Fruit fly (Drosophila melanogaster) whole organism, embryonic: Measurements from ENCODE around the gene Cyt-b5-r.
A peak's percentile ranks its signal among the peaks of the same experiment; 100 is the strongest.

Experiments
- ATbp ChIP-seq: fragments of 200-800 bp; sonication (Bioruptor generic); optimal IDR thresholded peaks from 2 replicates; lab custom pipeline; 2017; ENCODE audit warnings: missing biosample characterization, mild to moderate bottlenecking, missing genetic modification characterization, missing genetic modification reagents
- Asciz ChIP-seq: fragments of 200-800 bp; sonication (Bioruptor generic); optimal IDR thresholded peaks from 2 replicates; lab custom pipeline; 2017; ENCODE audit warnings: missing biosample characterization, mild to moderate bottlenecking, missing genetic modification characterization, missing genetic modification reagents
- CG10209 ChIP-seq: fragments of 200-800 bp; sonication (Bioruptor generic); optimal IDR thresholded peaks from 3 replicates; lab custom pipeline; 2017; ENCODE audit warnings: missing biosample characterization, mild to moderate bottlenecking, missing genetic modification characterization, missing genetic modification reagents
- CG10979 ChIP-seq: fragments of 200-800 bp; sonication (Bioruptor generic); optimal IDR thresholded peaks from 2 replicates; lab custom pipeline; 2018; ENCODE audit warnings: missing biosample characterization, mild to moderate bottlenecking, missing genetic modification characterization, moderate library complexity
- CG12104 ChIP-seq: fragments of 200-800 bp; sonication (Bioruptor generic); optimal IDR thresholded peaks from 3 replicates; lab custom pipeline; 2016; ENCODE audit warnings: missing biosample characterization, missing genetic modification characterization
- CG12744 ChIP-seq: fragments of 200-800 bp; sonication (Bioruptor generic); optimal IDR thresholded peaks from 2 replicates; lab custom pipeline; 2016; ENCODE audit warnings: missing biosample characterization, missing genetic modification characterization
- CG13624 ChIP-seq: fragments of 200-800 bp; sonication (Bioruptor generic); optimal IDR thresholded peaks from 2 replicates; lab custom pipeline; 2016; ENCODE audit warnings: missing biosample characterization, missing genetic modification characterization
- CG17361 ChIP-seq: fragments of 200-800 bp; sonication (Bioruptor generic); IDR thresholded peaks from 3 replicates; pipeline ENCODE4 v1.3.6; 2022; ENCODE audit warnings: missing biosample characterization, missing genetic modification characterization
- CG17385 ChIP-seq: fragments of 200-800 bp; sonication (Bioruptor generic); optimal IDR thresholded peaks from 3 replicates; lab custom pipeline; 2018; ENCODE audit warnings: missing biosample characterization, mild to moderate bottlenecking, missing genetic modification characterization
- CG18764 ChIP-seq: fragments of 200-800 bp; sonication (Bioruptor generic); optimal IDR thresholded peaks from 3 replicates; lab custom pipeline; 2016; ENCODE audit warnings: missing biosample characterization, missing genetic modification characterization
- CG33213 ChIP-seq: fragments of 200-800 bp; sonication (Bioruptor generic); optimal IDR thresholded peaks from 3 replicates; lab custom pipeline; 2016; ENCODE audit warnings: missing biosample characterization, missing genetic modification characterization
- CG4360 ChIP-seq: fragments of 200-800 bp; sonication (Bioruptor generic); IDR thresholded peaks from 2 replicates; pipeline ENCODE4 v1.3.6; 2022; ENCODE audit warnings: missing biosample characterization, missing genetic modification characterization
- CG4424 ChIP-seq: fragments of 200-800 bp; sonication (Bioruptor generic); optimal IDR thresholded peaks from 3 replicates; lab custom pipeline; 2016; ENCODE audit warnings: missing biosample characterization, missing genetic modification characterization
- CG4617 ChIP-seq: fragments of 200-800 bp; sonication (Bioruptor generic); optimal IDR thresholded peaks from 3 replicates; lab custom pipeline; 2016; ENCODE audit warnings: missing biosample characterization, missing genetic modification characterization, borderline replicate concordance
- CG6272 ChIP-seq: fragments of 200-800 bp; sonication (Bioruptor generic); IDR thresholded peaks from 2 replicates; pipeline ENCODE4 v1.3.6; 2022; ENCODE audit warnings: missing biosample characterization, missing genetic modification characterization
- CG6813 ChIP-seq: fragments of 200-800 bp; sonication (Bioruptor generic); optimal IDR thresholded peaks from 2 replicates; lab custom pipeline; 2017; ENCODE audit warnings: missing biosample characterization, missing genetic modification characterization, mild to moderate bottlenecking, moderate library complexity, missing genetic modification reagents
- CG8388 ChIP-seq: fragments of 200-800 bp; sonication (Bioruptor generic); optimal IDR thresholded peaks from 2 replicates; lab custom pipeline; 2019; ENCODE audit warnings: missing biosample characterization, mild to moderate bottlenecking, missing genetic modification characterization, moderate library complexity
- CG8765 ChIP-seq: fragments of 200-800 bp; sonication (Bioruptor generic); IDR thresholded peaks from 2 replicates; pipeline ENCODE4 v1.3.6; 2022; ENCODE audit warnings: missing biosample characterization, missing genetic modification characterization
- CG9817 ChIP-seq: fragments of 200-800 bp; sonication (Bioruptor generic); optimal IDR thresholded peaks from 2 replicates; lab custom pipeline; 2018; ENCODE audit warnings: missing biosample characterization, mild to moderate bottlenecking, missing genetic modification characterization, moderate library complexity
- CTCF ChIP-seq: fragments of 200-800 bp; sonication (Bioruptor generic); optimal IDR thresholded peaks from 2 replicates; lab custom pipeline; 2017; ENCODE audit warnings: missing biosample characterization, mild to moderate bottlenecking, missing genetic modification characterization, moderate library complexity
- Chrac-16 ChIP-seq: fragments of 200-800 bp; sonication (Bioruptor generic); optimal IDR thresholded peaks from 3 replicates; lab custom pipeline; 2016; ENCODE audit warnings: missing biosample characterization, missing genetic modification characterization
- CrebB ChIP-seq: fragments of 200-800 bp; sonication (Bioruptor generic); optimal IDR thresholded peaks from 3 replicates; lab custom pipeline; 2018; ENCODE audit warnings: missing biosample characterization, mild to moderate bottlenecking, missing genetic modification characterization
- Doc3 ChIP-seq: fragments of 200-800 bp; sonication (Bioruptor generic); IDR thresholded peaks from 3 replicates; pipeline ENCODE4 v1.3.6; 2022; ENCODE audit warnings: missing biosample characterization, missing genetic modification characterization; ENCODE audit not compliant: partially characterized antibody
- Dref ChIP-seq: fragments of 200-800 bp; sonication (Bioruptor generic); IDR thresholded peaks from 2 replicates; pipeline ENCODE4 v1.3.6; 2022; ENCODE audit warnings: missing biosample characterization, missing genetic modification characterization
- ERR ChIP-seq: fragments of 200-800 bp; sonication (Bioruptor generic); optimal IDR thresholded peaks from 2 replicates; lab custom pipeline; 2016; ENCODE audit warnings: missing biosample characterization, missing genetic modification characterization
- Fer1 ChIP-seq: fragments of 200-800 bp; sonication (Bioruptor generic); optimal IDR thresholded peaks from 2 replicates; lab custom pipeline; 2017; ENCODE audit warnings: missing biosample characterization, mild to moderate bottlenecking, missing genetic modification characterization
- Fer2 ChIP-seq: fragments of 200-800 bp; sonication (Bioruptor generic); optimal IDR thresholded peaks from 2 replicates; lab custom pipeline; 2018; ENCODE audit warnings: missing biosample characterization, mild to moderate bottlenecking, missing genetic modification characterization, moderate library complexity
- Gug ChIP-seq: fragments of 200-800 bp; sonication (Bioruptor generic); IDR thresholded peaks from 4 replicates; pipeline ENCODE4 v1.3.6; 2022; ENCODE audit warnings: missing biosample characterization, missing genetic modification characterization
- HHEX ChIP-seq: fragments of 200-800 bp; sonication (Bioruptor generic); optimal IDR thresholded peaks from 3 replicates; lab custom pipeline; 2017; ENCODE audit warnings: missing biosample characterization, mild to moderate bottlenecking, missing genetic modification characterization, missing genetic modification reagents
- Hmx ChIP-seq: fragments of 200-800 bp; sonication (Bioruptor generic); optimal IDR thresholded peaks from 2 replicates; lab custom pipeline; 2016; ENCODE audit warnings: missing biosample characterization, missing genetic modification characterization
- NK7.1 ChIP-seq: fragments of 200-800 bp; sonication (Bioruptor generic); optimal IDR thresholded peaks from 3 replicates; lab custom pipeline; 2016; ENCODE audit warnings: missing biosample characterization, missing genetic modification characterization
- Nf-YA ChIP-seq: fragments of 200-800 bp; sonication (Bioruptor generic); IDR thresholded peaks from 2 replicates; pipeline ENCODE4 v1.3.6; 2022; ENCODE audit warnings: missing biosample characterization, missing genetic modification characterization
- Poxn ChIP-seq: fragments of 200-800 bp; sonication (Bioruptor generic); IDR thresholded peaks from 2 replicates; pipeline ENCODE4 v1.3.6; 2022; ENCODE audit warnings: missing biosample characterization, missing genetic modification characterization
- Ptx1 ChIP-seq: fragments of 200-800 bp; sonication (Bioruptor generic); IDR thresholded peaks from 2 replicates; pipeline ENCODE4 v1.3.6; 2022; ENCODE audit warnings: missing biosample characterization, missing genetic modification characterization
- Sox100B ChIP-seq: fragments of 200-800 bp; sonication (Bioruptor generic); optimal IDR thresholded peaks from 3 replicates; lab custom pipeline; 2018; ENCODE audit warnings: missing biosample characterization, mild to moderate bottlenecking, missing genetic modification characterization
- Sox102F ChIP-seq: fragments of 200-800 bp; sonication (Bioruptor generic); optimal IDR thresholded peaks from 2 replicates; lab custom pipeline; 2018; ENCODE audit warnings: missing biosample characterization, mild to moderate bottlenecking, missing genetic modification characterization, moderate library complexity
- Spps ChIP-seq: fragments of 200-800 bp; sonication (Bioruptor generic); optimal IDR thresholded peaks from 2 replicates; lab custom pipeline; 2018; ENCODE audit warnings: missing biosample characterization, mild to moderate bottlenecking, missing genetic modification characterization
- Taf1 ChIP-seq: fragments of 200-800 bp; sonication (Bioruptor generic); IDR thresholded peaks from 2 replicates; pipeline ENCODE4 v1.3.6; 2022; ENCODE audit warnings: missing biosample characterization, missing genetic modification characterization
- Usf ChIP-seq: fragments of 200-800 bp; sonication (Bioruptor generic); optimal IDR thresholded peaks from 2 replicates; lab custom pipeline; 2017; ENCODE audit warnings: missing genotype, missing biosample characterization, missing genetic modification characterization
- ato ChIP-seq: fragments of 200-800 bp; sonication (Bioruptor generic); IDR thresholded peaks from 2 replicates; pipeline ENCODE4 v1.3.6; 2022; ENCODE audit warnings: missing biosample characterization, missing genetic modification characterization; ENCODE audit not compliant: partially characterized antibody
- caup ChIP-seq: fragments of 200-800 bp; sonication (Bioruptor generic); optimal IDR thresholded peaks from 3 replicates; lab custom pipeline; 2017; ENCODE audit warnings: missing biosample characterization, mild to moderate bottlenecking, missing genetic modification characterization, moderate library complexity; ENCODE audit not compliant: severe bottlenecking
- dm ChIP-seq: fragments of 200-800 bp; sonication (Bioruptor generic); optimal IDR thresholded peaks from 3 replicates; lab custom pipeline; 2016; ENCODE audit warnings: missing biosample characterization, missing genetic modification characterization
- dmrt99B ChIP-seq: fragments of 200-800 bp; sonication (Bioruptor generic); optimal IDR thresholded peaks from 2 replicates; lab custom pipeline; 2018; ENCODE audit warnings: missing biosample characterization, mild to moderate bottlenecking, missing genetic modification characterization, moderate library complexity
- dysf ChIP-seq: fragments of 200-800 bp; sonication (Bioruptor generic); IDR thresholded peaks from 3 replicates; pipeline ENCODE4 v1.3.6; 2022; ENCODE audit warnings: missing biosample characterization, missing genetic modification characterization
- fd102C ChIP-seq: fragments of 200-800 bp; sonication (Bioruptor generic); optimal IDR thresholded peaks from 2 replicates; lab custom pipeline; 2018; ENCODE audit warnings: missing biosample characterization, mild to moderate bottlenecking, missing genetic modification characterization, moderate library complexity
- knrl ChIP-seq: fragments of 200-800 bp; sonication (Bioruptor generic); IDR thresholded peaks from 3 replicates; pipeline ENCODE4 v1.3.6; 2022; ENCODE audit warnings: missing biosample characterization, missing genetic modification characterization; ENCODE audit not compliant: partially characterized antibody
- lab ChIP-seq: fragments of 200-800 bp; sonication (Bioruptor generic); optimal IDR thresholded peaks from 3 replicates; lab custom pipeline; 2017; ENCODE audit warnings: missing biosample characterization, missing genetic modification characterization, mild to moderate bottlenecking, moderate library complexity, missing genetic modification reagents
- lola ChIP-seq, 3 experiments: fragments of >200 bp in 2 of 3; fragments of 200-800 bp in 1 of 3; sonication (Bioruptor generic) in 1 of 3; optimal IDR thresholded peaks; 2 replicates each; lab custom pipeline; 2017 to 2019; ENCODE audit warnings: missing biosample characterization in 3 of 3, missing genetic modification characterization in 3 of 3, mild to moderate bottlenecking in 1 of 3, moderate library complexity in 1 of 3
- maf-S ChIP-seq: fragments of 200-800 bp; sonication (Bioruptor generic); optimal IDR thresholded peaks from 2 replicates; lab custom pipeline; 2016; ENCODE audit warnings: missing biosample characterization, missing genetic modification characterization
- usp ChIP-seq: fragments of >200 bp; optimal IDR thresholded peaks from 2 replicates; lab custom pipeline; 2017; ENCODE audit warnings: missing biosample characterization, missing genetic modification characterization

Cyt-b5-r gene

dm6 chr2L:16826872-16827506 lies 36.5 kb upstream of the Cyt-b5-r start, which contains the start of gene AspRS-m (continued):
- TF ChIP-seq NK7.1 (GFP tag; lab: Kevin White, UChicago) (no peak), Taf1 (GFP tag; lab: Robert Waterston, UW) (no peak), caup (no peak), CG8765 (GFP tag; lab: Robert Waterston, UW) (no peak), Usf (GFP tag; lab: Kevin White, UChicago) (no peak), Spps (no peak), ATbp (GFP tag; lab: Kevin White, UChicago) (no peak), dysf (no peak), Sox102F (GFP tag; lab: Kevin White, UChicago) (no peak), Doc3 (GFP tag; lab: Robert Waterston, UW) (peak; percentile 79), CG6813 (GFP tag; lab: Kevin White, UChicago) (no peak), Fer1 (no peak), Chrac-16 (GFP tag; lab: Kevin White, UChicago) (peak; percentile 9), usp (no peak), dm (peak; percentile 1), knrl (GFP tag; lab: Robert Waterston, UW) (peak; percentile 93), Asciz (GFP tag; lab: Kevin White, UChicago) (no peak), ato (peak; percentile 73), Fer2 (no peak), HHEX (no peak), dmrt99B (no peak), lola (GFP tag; optimal IDR thresholded peaks at IDR 0.05; lab: Kevin White, UChicago) (no peak), fd102C (no peak), CG12744 (GFP tag; lab: Kevin White, UChicago) (no peak), CG13624 (GFP tag; lab: Kevin White, UChicago) (no peak), CTCF (no peak), Hmx (GFP tag; lab: Kevin White, UChicago) (no peak), CrebB (tag; lab: Kevin White, UChicago) (no peak), CG18764 (GFP tag; lab: Kevin White, UChicago) (no peak), CG9817 (peak; percentile 28), CG17361 (GFP tag; lab: Robert Waterston, UW) (no peak), Sox100B (GFP tag; lab: Kevin White, UChicago) (no peak), CG4424 (GFP tag; lab: Kevin White, UChicago) (peak; percentile 3), CG8388 (GFP tag; lab: Kevin White, UChicago) (no peak), CG33213 (GFP tag; lab: Kevin White, UChicago) (peak; percentile 5), CG10209 (GFP tag; lab: Kevin White, UChicago) (no peak), Poxn (no peak), CG4617 (GFP tag; lab: Kevin White, UChicago) (peak; percentile 33), lab (GFP tag; lab: Kevin White, UChicago) (no peak), CG17385 (GFP tag; lab: Kevin White, UChicago) (peak; percentile 10), CG12104 (GFP tag; lab: Kevin White, UChicago) (no peak), CG6272 (GFP tag; lab: Robert Waterston, UW) (0 out of 2 replicates have a peak, but pooled peaks have one; percentile 14), Ptx1 (GFP tag; lab: Robert Waterston, UW) (peak; percentile 33; the same call in 1 of the 2 replicates), CG4360 (GFP tag; lab: Robert Waterston, UW) (no peak), Gug (no peak; the same call in 3 of the 4 replicates), maf-S (GFP tag; lab: Kevin White, UChicago) (no peak), Nf-YA (GFP tag; lab: Robert Waterston, UW) (no peak; the same call in 1 of the 2 replicates), Dref (GFP tag; lab: Robert Waterston, UW) (peak; percentile 72), ERR (GFP tag; lab: Kevin White, UChicago) (no peak), CG10979 (no peak)
